Worm (Caenorhabditis elegans) whole organism, young adult: ENCODE results near the gene C07D10.5.

ENCODE experiments used
- F57A8.1 ChIP-seq: fragments of 200-800 bp; sonication (Bioruptor generic); optimal IDR thresholded peaks from 2 replicates; lab custom pipeline; 2018; ENCODE audit warnings: mild to moderate bottlenecking, missing genetic modification characterization, moderate library complexity, missing compliant biosample characterization
- Y67H2A.10 ChIP-seq: fragments of 200-800 bp; sonication (Bioruptor generic); conservative IDR thresholded peaks from 2 replicates; pipeline ENCODE4 v1.3.6; 2022; ENCODE audit warnings: missing genetic modification reagents, missing genetic modification characterization, missing compliant biosample characterization
- Y95B8A.8 ChIP-seq: fragments of 200-800 bp; sonication (Bioruptor generic); IDR thresholded peaks from 2 replicates; pipeline ENCODE4 v1.3.6; 2022; ENCODE audit warnings: missing genetic modification reagents, missing genetic modification characterization, missing compliant biosample characterization
- ama-1 ChIP-seq, 3 experiments: fragments of 150-350 bp in 1 of 3; sonication (generic microtip) in 2 of 3; optimal IDR thresholded peaks; 2 replicates each; lab custom pipeline; 2014 to 2018; ENCODE audit warnings: missing biosample characterization in 2 of 3, missing genetic modification characterization in 2 of 3, missing genetic modification reagents in 2 of 3
- ekl-4 ChIP-seq: fragments of 200-800 bp; sonication (Bioruptor generic); IDR thresholded peaks from 2 replicates; pipeline ENCODE4 v1.3.6; 2022; ENCODE audit warnings: missing genetic modification reagents, missing genetic modification characterization, missing compliant biosample characterization
- hmg-20 ChIP-seq: fragments of 200-800 bp; sonication (Bioruptor generic); IDR thresholded peaks from 2 replicates; pipeline ENCODE4 v1.3.6; 2022; ENCODE audit warnings: missing genetic modification reagents, missing genetic modification characterization, missing compliant biosample characterization
- mxl-1 ChIP-seq: sonication (generic microtip); optimal IDR thresholded peaks from 2 replicates; lab custom pipeline; 2016; ENCODE audit warnings: missing genetic modification characterization, missing compliant biosample characterization
- unc-130 ChIP-seq: sonication (generic microtip); optimal IDR thresholded peaks from 2 replicates; lab custom pipeline; 2016; ENCODE audit warnings: missing genetic modification reagents, missing genetic modification characterization, missing compliant biosample characterization

- no peak for TF ChIP-seq F57A8.1 (GFP tag; lab: Kevin White, UChicago)
- TF ChIP-seq mxl-1: no peak
- no peak for TF ChIP-seq ama-1 (optimal IDR thresholded peaks at IDR 0.05; lab: Kevin White, UChicago)
- TF ChIP-seq ama-1 (GFP tag; optimal IDR thresholded peaks at IDR 0.05; lab: Kevin White, UChicago): no peak
- TF ChIP-seq ekl-4 (GFP tag; lab: Robert Waterston, UW): no peak
- no peak for TF ChIP-seq Y67H2A.10
- no peak for TF ChIP-seq Y95B8A.8 (GFP tag; lab: Robert Waterston, UW)
- no peak for TF ChIP-seq hmg-20 (GFP tag; lab: Robert Waterston, UW)
- TF ChIP-seq unc-130 (GFP tag; lab: Kevin White, UChicago): no peak
These were observed 38.5 kb upstream of the C07D10.5 start for ce11 chrII:7342884-7343283.
